Worm (Caenorhabditis elegans): ENCODE measurements around the gene pals-17.

Gene pals-17

DNA sequence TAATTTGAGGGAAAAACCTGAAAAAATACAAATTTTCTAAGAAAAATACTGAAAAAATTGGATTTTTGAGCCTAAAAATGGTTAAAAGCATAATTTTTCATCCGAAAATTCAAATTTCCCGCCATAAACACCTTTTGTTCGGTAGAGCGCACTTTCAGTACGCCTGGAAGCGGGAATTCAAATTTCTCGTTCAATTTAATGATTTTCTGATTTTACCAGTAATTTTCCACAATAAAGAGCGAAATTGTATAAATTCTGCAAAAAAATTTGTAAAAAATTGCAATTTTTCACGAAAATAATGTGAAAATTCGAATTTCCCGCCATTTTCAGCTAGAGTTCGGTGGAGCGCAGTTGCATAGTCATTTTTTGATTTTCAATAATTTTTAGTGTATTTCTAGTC is 36.8 kb upstream of the pals-17 start:
- TF ChIP-seq ceh-14 (tag; optimal IDR thresholded peaks at IDR 0.05) (no peak), pros-1 (tag; optimal IDR thresholded peaks at IDR 0.05) (no peak), C38D4.7 (GFP tag; optimal IDR thresholded peaks at IDR 0.05) (no peak)

DNA sequence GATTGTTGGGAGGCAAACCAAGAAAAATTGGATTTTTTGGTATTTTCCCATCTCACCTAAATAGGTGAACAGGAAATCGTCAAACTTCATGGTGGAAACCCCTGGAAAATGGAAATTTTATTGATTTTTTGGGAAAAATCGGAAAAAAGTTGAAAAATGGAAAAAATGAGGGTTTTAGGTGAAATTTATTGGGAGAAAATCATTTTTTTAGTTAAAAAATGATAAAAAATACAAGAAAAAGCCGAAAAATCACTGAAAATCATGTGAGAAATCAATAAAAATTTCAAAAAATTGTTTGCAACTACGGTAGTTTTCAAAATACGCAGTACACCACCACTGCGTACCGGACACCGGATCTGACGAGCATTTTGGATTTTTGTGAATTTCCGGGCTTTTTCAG is 35.5 kb upstream of the pals-17 start, which contains the start of gene lelo-2:
Gene lelo-2 (minus strand): TSS at position 101 of the 400 bp plus-strand sequence.
- TF ChIP-seq ttx-3 (tag; optimal IDR thresholded peaks at IDR 0.05) (no peak), gmeb-2 (tag; optimal IDR thresholded peaks at IDR 0.05) (no peak), lim-6 (tag; optimal IDR thresholded peaks at IDR 0.05) (no peak), ceh-9 (tag; optimal IDR thresholded peaks at IDR 0.05) (no peak), mec-3 (tag; optimal IDR thresholded peaks at IDR 0.05; ENCODE audit: borderline replicate concordance) (no peak), ceh-48 (tag; optimal IDR thresholded peaks at IDR 0.05) (no peak), ceh-6 (GFP tag; optimal IDR thresholded peaks at IDR 0.05) (no peak), hlh-8 (tag; optimal IDR thresholded peaks at IDR 0.05) (no peak), T23F11.4 (GFP tag; optimal IDR thresholded peaks at IDR 0.05) (no peak), pha-2 (tag; optimal IDR thresholded peaks at IDR 0.05) (no peak), unc-86 (tag; optimal IDR thresholded peaks at IDR 0.05) (no peak), che-1 (tag; optimal IDR thresholded peaks at IDR 0.05) (no peak)

DNA sequence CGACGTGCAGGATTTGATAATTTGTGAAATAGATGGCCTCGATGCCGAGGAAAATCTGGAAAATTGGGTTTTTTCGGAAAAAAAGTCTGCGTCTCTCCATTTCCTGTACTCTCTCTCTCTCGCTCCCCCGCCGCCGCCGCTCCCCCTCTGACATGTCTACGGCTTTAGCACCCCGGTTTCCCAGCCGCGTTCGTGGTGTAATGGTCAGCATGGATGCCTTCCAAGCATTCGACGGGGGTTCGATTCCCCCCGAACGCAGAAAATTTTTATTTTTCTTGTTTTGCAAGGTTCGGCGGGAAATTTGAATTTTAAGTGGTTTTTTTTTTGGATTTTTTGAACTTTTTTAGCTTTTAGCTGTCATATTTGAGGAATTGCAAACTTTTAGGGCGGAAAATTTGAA is 32.7 kb upstream of the pals-17 start:
- peak; percentile 36; the same call in 1 of the 2 replicates for TF ChIP-seq sox-2 (GFP tag; IDR thresholded peaks at IDR 0.05)
- peak; percentile 50 for TF ChIP-seq ref-2 (tag; optimal IDR thresholded peaks at IDR 0.05)
- peak; percentile 38 for TF ChIP-seq unc-86 (tag; optimal IDR thresholded peaks at IDR 0.05)
- peak; percentile 42 for TF ChIP-seq ceh-48 (tag; optimal IDR thresholded peaks at IDR 0.05)
- peak; percentile 47 for TF ChIP-seq ztf-16 (tag; optimal IDR thresholded peaks at IDR 0.05)
- peak; percentile 62 for TF ChIP-seq hlh-15 (tag; optimal IDR thresholded peaks at IDR 0.05)
- TF ChIP-seq lim-6 (tag; optimal IDR thresholded peaks at IDR 0.05) = peak; percentile 20
- TF ChIP-seq hlh-8 (tag; optimal IDR thresholded peaks at IDR 0.05) = no peak
- no peak for TF ChIP-seq odd-2 (tag; optimal IDR thresholded peaks at IDR 0.05)
- peak; percentile 75 for TF ChIP-seq unc-3 (GFP tag; conservative IDR thresholded peaks at IDR 0.05)
- peak; percentile 48 for TF ChIP-seq unc-3 (tag; optimal IDR thresholded peaks at IDR 0.05)
- peak; percentile 54 for TF ChIP-seq ceh-19 (GFP tag; optimal IDR thresholded peaks at IDR 0.05)
- peak; percentile 76 for TF ChIP-seq madf-2 (tag; optimal IDR thresholded peaks at IDR 0.05)
- TF ChIP-seq lin-11 (tag; optimal IDR thresholded peaks at IDR 0.05) = peak; percentile 41
- peak; percentile 47 for TF ChIP-seq pqm-1 (tag; optimal IDR thresholded peaks at IDR 0.05)
- TF ChIP-seq T23F11.4 (GFP tag; optimal IDR thresholded peaks at IDR 0.05) = peak; percentile 9
- no peak for TF ChIP-seq K09A11.1 (tag; optimal IDR thresholded peaks at IDR 0.05; ENCODE audit: insufficient read depth)
- TF ChIP-seq pag-3 (tag; optimal IDR thresholded peaks at IDR 0.05; ENCODE audit: borderline replicate concordance) = peak; percentile 34
- TF ChIP-seq fkh-6 (tag; optimal IDR thresholded peaks at IDR 0.05) = peak; percentile 73
- TF ChIP-seq pax-1 (tag; optimal IDR thresholded peaks at IDR 0.05) = no peak
- peak; percentile 64 for TF ChIP-seq ceh-14 (tag; optimal IDR thresholded peaks at IDR 0.05)
- TF ChIP-seq zip-5 (tag; optimal IDR thresholded peaks at IDR 0.05) = no peak
- no peak for TF ChIP-seq eyg-1 (tag; optimal IDR thresholded peaks at IDR 0.05)
- peak; percentile 45 for TF ChIP-seq dmd-4 (tag; optimal IDR thresholded peaks at IDR 0.05; ENCODE audit: borderline replicate concordance)
- peak; percentile 22 for TF ChIP-seq hlh-13 (GFP tag; optimal IDR thresholded peaks at IDR 0.05)
- no peak for TF ChIP-seq fkh-10 (GFP tag; optimal IDR thresholded peaks at IDR 0.05)
- peak; percentile 56 for TF ChIP-seq ceh-6 (GFP tag; optimal IDR thresholded peaks at IDR 0.05)
- peak; percentile 81 for TF ChIP-seq sox-4 (tag; optimal IDR thresholded peaks at IDR 0.05)
- peak; percentile 43 for TF ChIP-seq nhr-232 (tag; optimal IDR thresholded peaks at IDR 0.05)
- TF ChIP-seq gmeb-2 (tag; optimal IDR thresholded peaks at IDR 0.05) = peak; percentile 64
- peak; percentile 42 for TF ChIP-seq ceh-18 (tag; optimal IDR thresholded peaks at IDR 0.05)
- no peak for TF ChIP-seq pros-1 (tag; optimal IDR thresholded peaks at IDR 0.05)
- peak; percentile 72; the same call in 1 of the 2 replicates for TF ChIP-seq ceh-45 (GFP tag; IDR thresholded peaks at IDR 0.05)
- TF ChIP-seq ceh-34 (tag; optimal IDR thresholded peaks at IDR 0.05) = peak; percentile 60
- peak; percentile 41 for TF ChIP-seq pha-2 (tag; optimal IDR thresholded peaks at IDR 0.05)
- TF ChIP-seq Y22D7AL.16 (tag; optimal IDR thresholded peaks at IDR 0.05) = peak; percentile 71
- TF ChIP-seq mec-3 (tag; optimal IDR thresholded peaks at IDR 0.05; ENCODE audit: borderline replicate concordance) = no peak
- TF ChIP-seq pha-4 (tag; optimal IDR thresholded peaks at IDR 0.05) = no peak
- peak; percentile 49 for TF ChIP-seq npax-4 (tag; optimal IDR thresholded peaks at IDR 0.05)
- peak; percentile 76 for TF ChIP-seq che-1 (tag; optimal IDR thresholded peaks at IDR 0.05)
- no peak for TF ChIP-seq nhr-11 (tag; optimal IDR thresholded peaks at IDR 0.05)
- TF ChIP-seq nfya-1 (tag; optimal IDR thresholded peaks at IDR 0.05) = peak; percentile 60
- peak; percentile 40 for TF ChIP-seq pat-9 (tag; optimal IDR thresholded peaks at IDR 0.05)
- TF ChIP-seq sdc-2 (tag; optimal IDR thresholded peaks at IDR 0.05) = peak; percentile 55

Data from whole organism, late embryonic.